Fruit fly (Drosophila melanogaster) S2 (cell line): ENCODE results near the gene Agpat1.

Experiments used
- CG8478 ChIP-seq: fragments of >200 bp; optimal IDR thresholded peaks from 2 replicates; lab custom pipeline; 2018
- CTCF ChIP-seq, 2 experiments: fragments of >200 bp; optimal IDR thresholded peaks; 2 replicates each; lab custom pipeline; 2018

DNA sequence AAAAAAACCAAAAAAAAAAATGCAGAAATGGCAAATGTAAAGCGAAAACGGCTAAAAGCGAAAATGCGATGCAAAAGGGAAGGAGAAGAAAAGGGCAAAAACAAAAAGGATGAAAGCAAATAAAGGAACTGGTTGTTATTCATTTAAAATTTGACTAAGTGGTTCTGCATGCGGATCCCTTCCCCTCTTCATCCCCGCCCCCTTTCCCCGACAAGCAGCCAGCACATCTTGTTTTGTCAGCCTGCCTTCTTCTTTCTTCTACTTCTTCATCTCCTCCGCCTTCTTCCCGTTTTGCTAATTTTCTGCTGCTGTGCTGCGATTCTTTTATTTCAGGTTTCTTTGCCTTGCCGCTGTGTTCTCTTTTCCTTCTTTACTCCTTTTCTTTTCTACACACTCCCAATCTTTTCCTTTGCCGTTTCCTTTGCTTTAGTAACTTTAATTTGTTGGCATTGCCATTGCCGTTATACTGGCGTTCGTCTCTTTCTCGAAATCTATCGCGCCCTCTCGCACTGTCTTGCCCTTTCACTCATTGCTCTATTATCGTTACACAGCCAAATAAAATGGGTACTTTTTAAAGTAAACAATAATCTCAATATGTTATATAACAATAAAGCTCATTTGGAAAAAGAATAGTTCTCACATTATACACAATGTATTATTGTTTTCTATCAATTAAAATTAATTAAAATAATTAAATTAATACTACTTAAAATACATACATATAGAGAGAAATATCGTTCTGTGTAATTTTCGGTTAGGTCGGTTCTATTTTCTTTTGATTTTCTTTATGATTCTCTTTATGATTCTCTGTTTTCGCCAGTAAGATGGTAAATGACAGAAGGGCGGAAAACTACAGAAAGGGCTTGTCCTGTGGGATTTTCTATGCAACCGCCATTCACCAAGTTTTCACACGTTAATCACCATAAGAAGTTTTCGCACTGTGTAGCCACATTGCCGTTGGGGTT lies 17.0 kb upstream of the Agpat1 start:
- TF ChIP-seq CTCF (optimal IDR thresholded peaks at IDR 0.05; lab: Kevin White, UChicago) = no peak
- TF ChIP-seq CG8478 (lab: Kevin White, UChicago) = no peak
